Worm (Caenorhabditis elegans) whole organism, young adult: ENCODE results near the gene F28C6.10.

Experiments
- Y56A3A.18 ChIP-seq: fragments of 200-800 bp; sonication (Bioruptor generic); IDR thresholded peaks from 2 replicates; pipeline ENCODE4 v1.3.6; 2022; ENCODE audit warnings: missing genetic modification reagents, missing genetic modification characterization, missing compliant biosample characterization
- bed-1 ChIP-seq: fragments of 200-800 bp; sonication (Bioruptor generic); IDR thresholded peaks from 2 replicates; pipeline ENCODE4 v1.3.6; 2022; ENCODE audit warnings: missing genetic modification reagents, missing genetic modification characterization, missing compliant biosample characterization
- ceh-100 ChIP-seq: fragments of 200-800 bp; sonication (Bioruptor generic); IDR thresholded peaks from 2 replicates; pipeline ENCODE4 v1.3.6; 2022; ENCODE audit warnings: missing genetic modification reagents, missing genetic modification characterization, missing compliant biosample characterization
- chd-7 ChIP-seq: sonication (generic microtip); optimal IDR thresholded peaks from 2 replicates; lab custom pipeline; 2016; ENCODE audit warnings: mild to moderate bottlenecking, missing genetic modification characterization, moderate library complexity, missing compliant biosample characterization
- dox-1 ChIP-seq: fragments of 200-800 bp; sonication (Bioruptor generic); IDR thresholded peaks from 2 replicates; pipeline ENCODE4 v1.3.6; 2022; ENCODE audit warnings: missing genetic modification reagents, missing genetic modification characterization, missing compliant biosample characterization
- egl-44 ChIP-seq: fragments of 200-800 bp; sonication (Bioruptor generic); IDR thresholded peaks from 2 replicates; pipeline ENCODE4 v1.3.6; 2022; ENCODE audit warnings: missing genetic modification reagents, missing genetic modification characterization, missing compliant biosample characterization
- ekl-4 ChIP-seq: fragments of 200-800 bp; sonication (Bioruptor generic); IDR thresholded peaks from 2 replicates; pipeline ENCODE4 v1.3.6; 2022; ENCODE audit warnings: missing genetic modification reagents, missing genetic modification characterization, missing compliant biosample characterization
- hmg-1.2 ChIP-seq: fragments of 200-800 bp; sonication (Bioruptor generic); IDR thresholded peaks from 2 replicates; pipeline ENCODE4 v1.3.6; 2022; ENCODE audit warnings: missing genetic modification reagents, missing genetic modification characterization, missing compliant biosample characterization
- lir-1 ChIP-seq: fragments of 200-800 bp; sonication (Bioruptor generic); conservative IDR thresholded peaks from 2 replicates; pipeline ENCODE4 v1.3.6; 2022; ENCODE audit warnings: missing genetic modification reagents, missing genetic modification characterization, missing compliant biosample characterization
- unc-130 ChIP-seq: sonication (generic microtip); optimal IDR thresholded peaks from 2 replicates; lab custom pipeline; 2016; ENCODE audit warnings: missing genetic modification reagents, missing genetic modification characterization, missing compliant biosample characterization
- unc-62 ChIP-seq: fragments of 150-350 bp; optimal IDR thresholded peaks from 2 replicates; lab custom pipeline; 2014; ENCODE audit warnings: missing biosample characterization, missing genetic modification reagents, missing genetic modification characterization

DNA sequence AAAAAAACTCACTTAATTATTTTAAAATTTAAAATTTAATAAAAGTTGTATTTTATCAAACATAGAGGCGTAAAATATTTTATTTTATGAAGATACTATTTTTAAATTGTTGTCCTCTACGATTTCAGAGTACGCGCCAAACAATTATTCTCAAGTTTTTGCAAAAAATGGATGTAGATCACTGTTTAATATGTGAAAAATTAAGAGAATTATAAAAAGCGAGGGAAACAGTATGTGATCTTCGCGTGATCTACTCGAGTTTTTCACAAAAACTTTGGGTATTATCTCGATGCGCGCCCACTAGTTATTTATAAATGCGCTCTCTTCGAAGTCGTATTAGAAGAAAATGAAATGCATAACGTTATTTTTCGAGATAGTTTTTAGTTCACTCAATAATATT lies 41.1 kb downstream of the F28C6.10 start:
- TF ChIP-seq dox-1 (GFP tag; lab: Robert Waterston, UW): no peak
- TF ChIP-seq ceh-100 (GFP tag; lab: Robert Waterston, UW): no peak
- TF ChIP-seq chd-7 (tag; lab: Kevin White, UChicago): no peak
- no peak for TF ChIP-seq lir-1 (GFP tag; lab: Robert Waterston, UW)
- TF ChIP-seq Y56A3A.18 (GFP tag; lab: Robert Waterston, UW): no peak
- no peak for TF ChIP-seq unc-130
- no peak for TF ChIP-seq egl-44 (GFP tag; lab: Robert Waterston, UW)
- peak; percentile 20; the same call in 1 of the 2 replicates for TF ChIP-seq hmg-1.2 (GFP tag; lab: Robert Waterston, UW)
- TF ChIP-seq unc-62: no peak
- TF ChIP-seq ekl-4 (GFP tag; lab: Robert Waterston, UW): no peak
- TF ChIP-seq bed-1 (GFP tag; lab: Robert Waterston, UW): no peak
